Worm (Caenorhabditis elegans): ENCODE data around the gene F46H5.3.

F46H5.3 gene

ce11 chrX:7232158-7232822 is 6.2 kb downstream of the F46H5.3 start:
- peak; percentile 32 for TF ChIP-seq nhr-2 (tag; optimal IDR thresholded peaks at IDR 0.05)
- TF ChIP-seq cnd-1 (tag; optimal IDR thresholded peaks at IDR 0.05) = no peak
- TF ChIP-seq snpc-4 (tag; optimal IDR thresholded peaks at IDR 0.05) = no peak
- no peak for TF ChIP-seq M03D4.4 (tag; optimal IDR thresholded peaks at IDR 0.05)
- TF ChIP-seq nhr-76 (tag; optimal IDR thresholded peaks at IDR 0.05) = no peak
- no peak for TF ChIP-seq unc-39 (tag; optimal IDR thresholded peaks at IDR 0.05)
- no peak for TF ChIP-seq tbx-8 (GFP tag; optimal IDR thresholded peaks at IDR 0.05)
- TF ChIP-seq ces-1 (GFP tag; optimal IDR thresholded peaks at IDR 0.05) = peak; percentile 76
- no peak for TF ChIP-seq nhr-237 (tag; optimal IDR thresholded peaks at IDR 0.05)
- no peak for TF ChIP-seq flh-1 (GFP tag; optimal IDR thresholded peaks at IDR 0.05)
- peak; percentile 60 for TF ChIP-seq unc-120 (tag; optimal IDR thresholded peaks at IDR 0.05; ENCODE audit: poor library complexity, severe bottlenecking)
- TF ChIP-seq nhr-12 (tag; optimal IDR thresholded peaks at IDR 0.05) = no peak
- peak; percentile 70 for TF ChIP-seq mls-2 (tag; optimal IDR thresholded peaks at IDR 0.05)
- TF ChIP-seq ceh-43 (GFP tag; optimal IDR thresholded peaks at IDR 0.05) = no peak
- TF ChIP-seq hlh-1 (tag; optimal IDR thresholded peaks at IDR 0.05) = peak; percentile 21
- TF ChIP-seq lin-32 (GFP tag; optimal IDR thresholded peaks at IDR 0.05) = peak; percentile 0
- no peak for TF ChIP-seq sem-2 (GFP tag; optimal IDR thresholded peaks at IDR 0.05)

- TF ChIP-seq pha-4 (tag; optimal IDR thresholded peaks at IDR 0.05) (no peak), elt-3 (tag; optimal IDR thresholded peaks at IDR 0.05) (no peak), nhr-12 (tag; optimal IDR thresholded peaks at IDR 0.05) (no peak), nhr-76 (tag; optimal IDR thresholded peaks at IDR 0.05) (no peak), ztf-11 (tag; optimal IDR thresholded peaks at IDR 0.05) (no peak), ceh-43 (GFP tag; optimal IDR thresholded peaks at IDR 0.05) (no peak), ces-1 (GFP tag; optimal IDR thresholded peaks at IDR 0.05) (no peak), nhr-2 (tag; optimal IDR thresholded peaks at IDR 0.05) (no peak), unc-120 (tag; optimal IDR thresholded peaks at IDR 0.05; ENCODE audit: poor library complexity, severe bottlenecking) (no peak), blmp-1 (tag; optimal IDR thresholded peaks at IDR 0.05) (no peak), nhr-28 (tag; optimal IDR thresholded peaks at IDR 0.05) (no peak), lin-13 (tag; optimal IDR thresholded peaks at IDR 0.05) (no peak), nhr-237 (tag; optimal IDR thresholded peaks at IDR 0.05) (no peak), lsy-2 (tag; optimal IDR thresholded peaks at IDR 0.05) (no peak), bed-3 (GFP tag; optimal IDR thresholded peaks at IDR 0.05) (no peak)
Measured at ce11 chrX:7230877-7231276, 7.6 kb downstream of the F46H5.3 start.

ce11 chrX:7230321-7230720 is 8.1 kb downstream of the F46H5.3 start:
- TF ChIP-seq elt-3 (tag; optimal IDR thresholded peaks at IDR 0.05) (no peak), zip-8 (tag; optimal IDR thresholded peaks at IDR 0.05) (no peak), cnd-1 (tag; optimal IDR thresholded peaks at IDR 0.05) (no peak), nhr-28 (tag; optimal IDR thresholded peaks at IDR 0.05) (no peak)

ce11 chrX:7229357-7229756 is 9.1 kb downstream of the F46H5.3 start:
- TF ChIP-seq cnd-1 (tag; optimal IDR thresholded peaks at IDR 0.05) (no peak), unc-120 (tag; optimal IDR thresholded peaks at IDR 0.05; ENCODE audit: poor library complexity, severe bottlenecking) (no peak), bed-3 (GFP tag; optimal IDR thresholded peaks at IDR 0.05) (no peak), hlh-1 (tag; optimal IDR thresholded peaks at IDR 0.05) (no peak), ces-1 (GFP tag; optimal IDR thresholded peaks at IDR 0.05) (no peak), ham-2 (GFP tag; optimal IDR thresholded peaks at IDR 0.05) (no peak), mls-2 (tag; optimal IDR thresholded peaks at IDR 0.05) (no peak)

- no peak for TF ChIP-seq flh-1 (GFP tag; optimal IDR thresholded peaks at IDR 0.05)
- no peak for TF ChIP-seq nhr-237 (tag; optimal IDR thresholded peaks at IDR 0.05)
- no peak for TF ChIP-seq ceh-43 (GFP tag; optimal IDR thresholded peaks at IDR 0.05)
- TF ChIP-seq nhr-28 (tag; optimal IDR thresholded peaks at IDR 0.05) = no peak
- peak; percentile 9 for TF ChIP-seq unc-120 (tag; optimal IDR thresholded peaks at IDR 0.05; ENCODE audit: poor library complexity, severe bottlenecking)
- TF ChIP-seq cnd-1 (tag; optimal IDR thresholded peaks at IDR 0.05) = no peak
- no peak for TF ChIP-seq bed-3 (GFP tag; optimal IDR thresholded peaks at IDR 0.05)
- TF ChIP-seq unc-62 (GFP tag; optimal IDR thresholded peaks at IDR 0.05) = peak; percentile 38
- TF ChIP-seq hlh-1 (tag; optimal IDR thresholded peaks at IDR 0.05) = peak; percentile 98
- no peak for TF ChIP-seq lsy-2 (tag; optimal IDR thresholded peaks at IDR 0.05)
Measured at ce11 chrX:7225028-7225427, 13.4 kb downstream of the F46H5.3 start.

ce11 chrX:7224510-7224909 is 14.0 kb downstream of the F46H5.3 start:
- no peak for TF ChIP-seq flh-1 (GFP tag; optimal IDR thresholded peaks at IDR 0.05)
- peak; percentile 14 for TF ChIP-seq ces-1 (GFP tag; optimal IDR thresholded peaks at IDR 0.05)
